Worm (Caenorhabditis elegans): ENCODE measurements around the gene Y82E9BL.5.

DNA sequence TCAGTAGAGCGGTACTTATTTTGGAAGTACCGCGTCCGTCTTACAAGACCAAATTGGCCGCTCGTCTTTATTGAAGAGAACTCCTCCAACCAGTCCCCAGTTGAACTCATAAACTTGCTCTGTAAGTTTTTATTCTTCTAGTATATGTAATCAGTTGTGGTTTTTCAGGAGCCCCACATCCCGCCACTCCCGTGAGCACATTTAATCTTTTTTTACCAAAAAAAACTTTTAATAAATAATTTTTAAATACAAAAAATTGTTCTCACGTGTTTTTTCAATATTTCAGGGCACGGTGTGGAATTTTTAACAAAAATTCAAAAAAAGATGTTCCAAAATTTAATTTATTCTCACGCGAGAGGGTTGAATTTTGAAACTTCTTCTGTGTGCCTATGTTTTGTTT lies 22.9 kb downstream of the Y82E9BL.5 start, which contains the start of gene fbxa-14:
- TF ChIP-seq dpl-1 (GFP tag; optimal IDR thresholded peaks at IDR 0.05): no peak
- no peak for TF ChIP-seq nhr-90 (tag; optimal IDR thresholded peaks at IDR 0.05)
- TF ChIP-seq unc-62 (GFP tag; optimal IDR thresholded peaks at IDR 0.05): no peak
- no peak for TF ChIP-seq ets-4 (GFP tag; optimal IDR thresholded peaks at IDR 0.05)
- TF ChIP-seq B0019.2 (GFP tag; conservative IDR thresholded peaks at IDR 0.05): no peak

Data from whole organism, young adult.